Worm (Caenorhabditis elegans): ENCODE results near the gene snrp-200.

The snrp-200 gene

ce11 chrII:12738284-12739201 is 1.8 kb upstream of the snrp-200 start, which contains the start of gene pisy-1 (continued):
- TF ChIP-seq C16A3.4 (tag; optimal IDR thresholded peaks at IDR 0.05) = peak; percentile 37
- no peak for TF ChIP-seq unc-62 (GFP tag; optimal IDR thresholded peaks at IDR 0.05)
- no peak for TF ChIP-seq mep-1 (tag; optimal IDR thresholded peaks at IDR 0.05)
- TF ChIP-seq ceh-63 (GFP tag; optimal IDR thresholded peaks at IDR 0.05) = no peak

- no peak for TF ChIP-seq ztf-11 (tag; optimal IDR thresholded peaks at IDR 0.05)
- TF ChIP-seq unc-86 (tag; optimal IDR thresholded peaks at IDR 0.05) = no peak
- TF ChIP-seq mab-9 (GFP tag; IDR thresholded peaks at IDR 0.05) = no peak
- TF ChIP-seq Y116A8C.19 (tag; optimal IDR thresholded peaks at IDR 0.05; ENCODE audit: borderline replicate concordance) = no peak
- no peak for TF ChIP-seq lin-39 (tag; optimal IDR thresholded peaks at IDR 0.05)
- no peak for TF ChIP-seq lin-13 (GFP tag; optimal IDR thresholded peaks at IDR 0.05)
- TF ChIP-seq C04F5.9 (tag; optimal IDR thresholded peaks at IDR 0.05) = no peak
- no peak for TF ChIP-seq skn-1 (tag; optimal IDR thresholded peaks at IDR 0.05)
- TF ChIP-seq ceh-82 (tag; optimal IDR thresholded peaks at IDR 0.05) = no peak
- no peak for TF ChIP-seq elt-3 (tag; optimal IDR thresholded peaks at IDR 0.05)
- TF ChIP-seq sup-37 (GFP tag; optimal IDR thresholded peaks at IDR 0.05) = no peak
- no peak for TF ChIP-seq aly-2 (tag; optimal IDR thresholded peaks at IDR 0.05)
- TF ChIP-seq ceh-88 (GFP tag; IDR thresholded peaks at IDR 0.05) = no peak
Measured at ce11 chrII:12729952-12730351, 6.8 kb downstream of the snrp-200 start.

- no peak for TF ChIP-seq nhr-84 (tag; optimal IDR thresholded peaks at IDR 0.05)
- no peak for TF ChIP-seq ces-1 (GFP tag; optimal IDR thresholded peaks at IDR 0.05)
- TF ChIP-seq hpl-2 (GFP tag; optimal IDR thresholded peaks at IDR 0.05) = no peak
- no peak for TF ChIP-seq mef-2 (tag; optimal IDR thresholded peaks at IDR 0.05)
- no peak for TF ChIP-seq unc-86 (tag; optimal IDR thresholded peaks at IDR 0.05)
- no peak for TF ChIP-seq tbx-2 (tag; optimal IDR thresholded peaks at IDR 0.05)
- no peak for TF ChIP-seq lin-15B (tag; optimal IDR thresholded peaks at IDR 0.05)
- TF ChIP-seq C34B4.2 (tag; optimal IDR thresholded peaks at IDR 0.05) = no peak
- TF ChIP-seq efl-3 (GFP tag; optimal IDR thresholded peaks at IDR 0.05) = no peak
- no peak for TF ChIP-seq zag-1 (tag; optimal IDR thresholded peaks at IDR 0.05)
- no peak for TF ChIP-seq ceh-8 (GFP tag; optimal IDR thresholded peaks at IDR 0.05)
Measured at ce11 chrII:12728608-12729007, 8.1 kb downstream of the snrp-200 start.

ce11 chrII:12727871-12728270 is 8.8 kb downstream of the snrp-200 start:
- TF ChIP-seq efl-1 (optimal IDR thresholded peaks at IDR 0.05) = no peak
- peak in 1 of 2 experiments; percentile 16 for TF ChIP-seq efl-1 (GFP tag; optimal IDR thresholded peaks at IDR 0.05 in 1 of 2)
- no peak for TF ChIP-seq mef-2 (tag; optimal IDR thresholded peaks at IDR 0.05)

- TF ChIP-seq ceh-90 (tag; optimal IDR thresholded peaks at IDR 0.05) (no peak), nhr-76 (tag; optimal IDR thresholded peaks at IDR 0.05) (no peak), unc-62 (GFP tag; optimal IDR thresholded peaks at IDR 0.05) (no peak), C16A3.4 (tag; optimal IDR thresholded peaks at IDR 0.05) (no peak), elt-2 (tag; optimal IDR thresholded peaks at IDR 0.05) (no peak), efl-1 (optimal IDR thresholded peaks at IDR 0.05) (no peak), efl-1 (GFP tag; optimal IDR thresholded peaks at IDR 0.05 in 1 of 2) (no peak), egl-27 (tag; optimal IDR thresholded peaks at IDR 0.05) (no peak), C34B4.2 (tag; optimal IDR thresholded peaks at IDR 0.05) (no peak), egl-13 (tag; optimal IDR thresholded peaks at IDR 0.05) (no peak), fkh-10 (GFP tag; optimal IDR thresholded peaks at IDR 0.05) (no peak), pqm-1 (tag; optimal IDR thresholded peaks at IDR 0.05) (no peak)
Measured at ce11 chrII:12726704-12727103, 10.0 kb downstream of the snrp-200 start.
